Fruit fly (Drosophila melanogaster): ENCODE data around the gene CG9121.
A peak's percentile ranks its signal among the peaks of the same experiment; 100 is the strongest.

Gene CG9121

DNA sequence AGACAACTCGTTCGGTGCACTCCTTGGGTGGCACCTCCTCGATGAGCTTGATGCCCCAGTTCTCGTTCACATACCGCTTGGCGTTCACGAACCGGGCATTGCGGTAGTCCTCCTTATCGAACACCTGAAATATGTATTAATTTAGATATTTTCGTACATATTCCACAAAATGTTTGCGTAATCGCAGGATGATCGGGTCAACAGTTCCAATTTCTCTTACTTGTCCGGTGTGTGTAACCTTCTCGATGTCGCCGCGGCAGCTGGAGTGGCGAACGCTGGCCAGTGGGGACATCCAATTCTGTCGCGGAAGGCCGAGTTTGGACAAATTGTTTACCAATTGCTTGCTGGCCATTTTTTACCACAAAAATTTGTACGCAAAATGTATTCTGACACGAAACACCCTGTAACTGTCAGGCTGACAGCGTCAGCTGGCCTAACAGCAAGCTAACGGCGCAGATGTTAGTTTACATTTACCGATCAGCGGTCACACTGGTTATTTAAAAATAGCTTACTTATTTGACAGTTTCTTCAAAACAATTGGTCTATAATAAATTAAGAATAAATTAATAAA lies 49.0 kb upstream of the CG9121 start, which contains the start of gene ND-13A (continued):
- TF ChIP-seq Ptx1 (GFP tag; IDR thresholded peaks at IDR 0.05), result no peak
- TF ChIP-seq bowl (GFP tag; IDR thresholded peaks at IDR 0.05), result no peak
- no peak for TF ChIP-seq CG33557 (GFP tag; optimal IDR thresholded peaks at IDR 0.05)
- TF ChIP-seq CG4854 (GFP tag; optimal IDR thresholded peaks at IDR 0.05), result no peak
- TF ChIP-seq Dll (GFP tag; IDR thresholded peaks at IDR 0.05; ENCODE audit: partially characterized antibody), result 0 out of 4 replicates have a peak, but pooled peaks have one; percentile 34
- peak; percentile 55; the same call in 1 of the 2 replicates for TF ChIP-seq CG13287 (GFP tag; IDR thresholded peaks at IDR 0.05; ENCODE audit: partially characterized antibody)
- TF ChIP-seq seq (GFP tag; IDR thresholded peaks at IDR 0.05), result no peak
- TF ChIP-seq CG15479 (GFP tag; optimal IDR thresholded peaks at IDR 0.05), result peak; percentile 12
- no peak for TF ChIP-seq Hr39 (optimal IDR thresholded peaks at IDR 0.05)
- TF ChIP-seq Nf-YB (GFP tag; optimal IDR thresholded peaks at IDR 0.05), result no peak
- TF ChIP-seq Blimp-1 (GFP tag; optimal IDR thresholded peaks at IDR 0.05), result no peak
- TF ChIP-seq CG14860 (GFP tag; IDR thresholded peaks at IDR 0.05; ENCODE audit: partially characterized antibody), result no peak
- no peak for TF ChIP-seq CG11504 (tag; optimal IDR thresholded peaks at IDR 0.05)
- TF ChIP-seq org-1 (GFP tag; optimal IDR thresholded peaks at IDR 0.05), result no peak
- TF ChIP-seq CG11696 (GFP tag; IDR thresholded peaks at IDR 0.05), result no peak
- peak; percentile 5 for TF ChIP-seq sqz (GFP tag; optimal IDR thresholded peaks at IDR 0.05)
- no peak for TF ChIP-seq grau (tag; optimal IDR thresholded peaks at IDR 0.05)
- TF ChIP-seq rib (GFP tag; IDR thresholded peaks at IDR 0.05), result no peak
- no peak for TF ChIP-seq CG7963 (GFP tag; IDR thresholded peaks at IDR 0.05; ENCODE audit: partially characterized antibody)
- no peak for TF ChIP-seq CG43689 (GFP tag; IDR thresholded peaks at IDR 0.05)
- no peak for TF ChIP-seq CG30431 (GFP tag; optimal IDR thresholded peaks at IDR 0.05)
- no peak for TF ChIP-seq abd-A (tag; optimal IDR thresholded peaks at IDR 0.05)
- no peak for TF ChIP-seq CG18262 (tag; optimal IDR thresholded peaks at IDR 0.05)
- no peak for TF ChIP-seq gt (GFP tag; IDR thresholded peaks at IDR 0.05)
- TF ChIP-seq ase (GFP tag; IDR thresholded peaks at IDR 0.05), result no peak
- TF ChIP-seq luna (GFP tag; optimal IDR thresholded peaks at IDR 0.05), result no peak
- TF ChIP-seq dan (GFP tag; IDR thresholded peaks at IDR 0.05), result no peak
- no peak for TF ChIP-seq ttk (GFP tag; IDR thresholded peaks at IDR 0.05)
- peak; percentile 25 for TF ChIP-seq trem (tag; optimal IDR thresholded peaks at IDR 0.05)
- no peak for TF ChIP-seq Meics (GFP tag; optimal IDR thresholded peaks at IDR 0.05)
- TF ChIP-seq aop (GFP tag; IDR thresholded peaks at IDR 0.05), result no peak
- no peak for TF ChIP-seq CG17568 (GFP tag; optimal IDR thresholded peaks at IDR 0.05)
- no peak for TF ChIP-seq pros (GFP tag; optimal IDR thresholded peaks at IDR 0.05)
- no peak for TF ChIP-seq zfh2 (GFP tag; optimal IDR thresholded peaks at IDR 0.05)
- no peak for TF ChIP-seq CG7372 (GFP tag; IDR thresholded peaks at IDR 0.05)
- TF ChIP-seq twi (tag; optimal IDR thresholded peaks at IDR 0.05), result no peak
- no peak for TF ChIP-seq CG2129 (GFP tag; IDR thresholded peaks at IDR 0.05; ENCODE audit: partially characterized antibody)
- no peak for TF ChIP-seq CG11723 (GFP tag; optimal IDR thresholded peaks at IDR 0.05)
- no peak for TF ChIP-seq Nf-YA (GFP tag; IDR thresholded peaks at IDR 0.05)
- no peak for TF ChIP-seq tup (GFP tag; optimal IDR thresholded peaks at IDR 0.05)
- no peak for TF ChIP-seq Sin3A (optimal IDR thresholded peaks at IDR 0.05)
- no peak for TF ChIP-seq sens (GFP tag)
- no peak for TF ChIP-seq eve (GFP tag; optimal IDR thresholded peaks at IDR 0.05)
- no peak for TF ChIP-seq B-H1 (GFP tag; IDR thresholded peaks at IDR 0.05)
- TF ChIP-seq sna (GFP tag; IDR thresholded peaks at IDR 0.05; ENCODE audit: partially characterized antibody), result peak; percentile 35; the same call in 1 of the 2 replicates
- no peak for TF ChIP-seq bab2 (GFP tag; optimal IDR thresholded peaks at IDR 0.05)
- no peak for TF ChIP-seq zen2 (GFP tag; IDR thresholded peaks at IDR 0.05; ENCODE audit: partially characterized antibody)
- no peak for TF ChIP-seq CG18476 (GFP tag; optimal IDR thresholded peaks at IDR 0.05)
- no peak for TF ChIP-seq cato (GFP tag; optimal IDR thresholded peaks at IDR 0.05; ENCODE audit: borderline replicate concordance)
- no peak for TF ChIP-seq CG15269 (tag; optimal IDR thresholded peaks at IDR 0.05)
- TF ChIP-seq CG31388 (GFP tag; optimal IDR thresholded peaks at IDR 0.05), result no peak

All from whole organism, embryonic.